Worm (Caenorhabditis elegans) whole organism, L4 larva: ENCODE measurements around the gene calu-1.
A peak's percentile ranks its signal among the peaks of the same experiment; 100 is the strongest.

Source experiments
- F10B5.3 ChIP-seq: sonication (generic microtip); optimal IDR thresholded peaks from 2 replicates; lab custom pipeline; 2016; ENCODE audit warnings: mild to moderate bottlenecking, missing genetic modification characterization, missing compliant biosample characterization
- F26F4.8 ChIP-seq: fragments of 200-800 bp; sonication (Bioruptor generic); conservative IDR thresholded peaks from 2 replicates; pipeline ENCODE4 v1.3.6; 2022; ENCODE audit warnings: missing genetic modification characterization, missing compliant biosample characterization
- Y105C5A.15 ChIP-seq: fragments of 200-800 bp; sonication (Bioruptor generic); IDR thresholded peaks from 2 replicates; pipeline ENCODE4 v1.3.6; 2022; ENCODE audit warnings: missing genetic modification characterization, missing compliant biosample characterization
- Y48G9A.11 ChIP-seq: fragments of 200-800 bp; sonication (Bioruptor generic); IDR thresholded peaks from 2 replicates; pipeline ENCODE4 v1.3.6; 2022; ENCODE audit warnings: missing genetic modification reagents, missing genetic modification characterization, missing compliant biosample characterization
- Y75B8A.6 ChIP-seq: fragments of 200-800 bp; sonication (Bioruptor generic); IDR thresholded peaks from 2 replicates; pipeline ENCODE4 v1.3.6; 2022; ENCODE audit warnings: missing genetic modification reagents, missing genetic modification characterization, missing compliant biosample characterization
- aha-1 ChIP-seq: fragments of 150-350 bp; peaks from one replicate; lab custom pipeline; 2014; ENCODE audit warnings: missing biosample characterization, missing genetic modification characterization
- ceh-20 ChIP-seq: fragments of 200-800 bp; sonication (Bioruptor generic); IDR thresholded peaks from 2 replicates; pipeline ENCODE4 v1.3.6; 2022; ENCODE audit warnings: missing genetic modification reagents, missing genetic modification characterization, missing compliant biosample characterization
- ceh-32 ChIP-seq: sonication (generic microtip); optimal IDR thresholded peaks from 2 replicates; lab custom pipeline; 2016; ENCODE audit warnings: mild to moderate bottlenecking, missing genetic modification characterization, missing compliant biosample characterization; ENCODE audit not compliant: poor library complexity
- cey-2 ChIP-seq: sonication (generic microtip); optimal IDR thresholded peaks from 3 replicates; lab custom pipeline; 2017; ENCODE audit warnings: missing genetic modification characterization, mild to moderate bottlenecking, missing compliant biosample characterization, antibody characterized with exemption, borderline replicate concordance; ENCODE audit not compliant: insufficient read depth
- daf-16 ChIP-seq, 3 experiments: sonication (generic microtip); optimal IDR thresholded peaks; 2 replicates each; lab custom pipeline; 2016 to 2017; ENCODE audit warnings: missing genetic modification characterization in 3 of 3, missing genetic modification reagents in 3 of 3, mild to moderate bottlenecking in 2 of 3, missing compliant biosample characterization in 2 of 3, missing biosample characterization in 1 of 3, moderate library complexity in 1 of 3
- dmd-6 ChIP-seq: fragments of 200-800 bp; sonication (Bioruptor generic); IDR thresholded peaks from 2 replicates; pipeline ENCODE4 v1.3.6; 2022; ENCODE audit warnings: missing genetic modification reagents, missing genetic modification characterization, missing compliant biosample characterization
- duxl-1 ChIP-seq: sonication (generic microtip); optimal IDR thresholded peaks from 2 replicates; lab custom pipeline; 2016; ENCODE audit warnings: mild to moderate bottlenecking, missing genetic modification characterization, moderate library complexity, missing compliant biosample characterization; ENCODE audit not compliant: poor library complexity
- jun-1 ChIP-seq: fragments of 150-350 bp; optimal IDR thresholded peaks from 2 replicates; lab custom pipeline; 2014; ENCODE audit warnings: missing biosample characterization, missing genetic modification reagents, missing genetic modification characterization
- lim-7 ChIP-seq: fragments of 200-800 bp; sonication (Bioruptor generic); IDR thresholded peaks from 2 replicates; pipeline ENCODE4 v1.3.6; 2022; ENCODE audit warnings: missing genetic modification characterization, missing compliant biosample characterization
- lin-1 ChIP-seq: fragments of 200-800 bp; sonication (Bioruptor generic); IDR thresholded peaks from 2 replicates; pipeline ENCODE4 v1.3.6; 2022; ENCODE audit warnings: missing genetic modification reagents, missing genetic modification characterization, missing compliant biosample characterization
- lsy-2 ChIP-seq, 2 experiments: fragments of 150-350 bp in 1 of 2; sonication (generic microtip) in 1 of 2; optimal IDR thresholded peaks; 2 replicates each; lab custom pipeline; 2014 to 2017; ENCODE audit warnings: missing biosample characterization in 2 of 2, missing genetic modification characterization in 2 of 2
- mes-2 ChIP-seq: sonication (generic microtip); optimal IDR thresholded peaks from 2 replicates; lab custom pipeline; 2016; ENCODE audit warnings: missing genotype, mild to moderate bottlenecking, missing genetic modification characterization, missing compliant biosample characterization; ENCODE audit not compliant: poor library complexity, severe bottlenecking
- mxl-3 ChIP-seq: fragments of 200-800 bp; sonication (Bioruptor generic); optimal IDR thresholded peaks from 2 replicates; lab custom pipeline; 2018; ENCODE audit warnings: mild to moderate bottlenecking, missing genetic modification characterization, missing compliant biosample characterization
- nhr-11 ChIP-seq: fragments of 150-350 bp; optimal IDR thresholded peaks from 2 replicates; lab custom pipeline; 2014; ENCODE audit warnings: missing biosample characterization, missing genetic modification characterization
- nhr-237 ChIP-seq: sonication (generic microtip); optimal IDR thresholded peaks from 2 replicates; lab custom pipeline; 2017; ENCODE audit warnings: missing biosample characterization, missing genetic modification characterization
- nhr-25 ChIP-seq: sonication (generic microtip); optimal IDR thresholded peaks from 2 replicates; lab custom pipeline; 2017; ENCODE audit warnings: missing genetic modification characterization, mild to moderate bottlenecking, missing compliant biosample characterization, antibody characterized with exemption, moderate library complexity, borderline replicate concordance; ENCODE audit not compliant: insufficient read depth
- nhr-28 ChIP-seq: fragments of 150-350 bp; optimal IDR thresholded peaks from 2 replicates; lab custom pipeline; 2014; ENCODE audit warnings: missing biosample characterization, missing genetic modification characterization
- nhr-48 ChIP-seq: sonication (generic microtip); optimal IDR thresholded peaks from 2 replicates; lab custom pipeline; 2016; ENCODE audit warnings: mild to moderate bottlenecking, missing genetic modification characterization, missing compliant biosample characterization
- pha-4 ChIP-seq, 2 experiments: fragments of 150-350 bp in 1 of 2; fragments of 200-800 bp in 1 of 2; sonication (Bioruptor generic) in 1 of 2; IDR thresholded peaks in 1 of 2; optimal IDR thresholded peaks in 1 of 2; 2 replicates each; pipeline versions ENCODE4 v1.3.6 to Lab custom; 2014 to 2022; ENCODE audit warnings: missing genetic modification characterization in 2 of 2, missing genetic modification reagents in 2 of 2, missing biosample characterization in 1 of 2, missing compliant biosample characterization in 1 of 2
- pqm-1 ChIP-seq: sonication (generic microtip); optimal IDR thresholded peaks from 2 replicates; lab custom pipeline; 2017; ENCODE audit warnings: missing biosample characterization, missing genetic modification characterization
- rbr-2 ChIP-seq: sonication (generic microtip); optimal IDR thresholded peaks from 2 replicates; lab custom pipeline; 2016; ENCODE audit warnings: missing genotype, missing genetic modification characterization, missing compliant biosample characterization
- skn-1 ChIP-seq: fragments of 150-350 bp; optimal IDR thresholded peaks from 2 replicates; lab custom pipeline; 2014; ENCODE audit warnings: missing biosample characterization, missing genetic modification characterization
- spr-1 ChIP-seq: sonication (generic microtip); optimal IDR thresholded peaks from 2 replicates; lab custom pipeline; 2016; ENCODE audit warnings: mild to moderate bottlenecking, missing genetic modification characterization, missing compliant biosample characterization
- spr-3 ChIP-seq: fragments of 200-800 bp; sonication (Bioruptor generic); optimal IDR thresholded peaks from 2 replicates; lab custom pipeline; 2018; ENCODE audit warnings: mild to moderate bottlenecking, missing genetic modification characterization, missing compliant biosample characterization
- unc-39 ChIP-seq: sonication (generic microtip); optimal IDR thresholded peaks from 2 replicates; lab custom pipeline; 2017; ENCODE audit warnings: missing biosample characterization, missing genetic modification characterization
- vab-7 ChIP-seq: fragments of 200-800 bp; sonication (Bioruptor generic); IDR thresholded peaks from 2 replicates; pipeline ENCODE4 v1.3.6; 2022; ENCODE audit warnings: missing genetic modification reagents, missing genetic modification characterization, missing compliant biosample characterization
- zip-2 ChIP-seq: fragments of 150-350 bp; optimal IDR thresholded peaks from 2 replicates; lab custom pipeline; 2014; ENCODE audit warnings: missing biosample characterization, missing genetic modification characterization

Gene calu-1

ce11 chrX:5015775-5016174, 45.1 kb upstream of the calu-1 start, which contains the start of gene ZC449.8:
TSS of gene ZC449.8 (plus strand) at chrX:5016075.
- TF ChIP-seq lim-7 (GFP tag; lab: Robert Waterston, UW) (no peak), mes-2 (no peak), daf-16 (GFP tag; optimal IDR thresholded peaks at IDR 0.05; lab: Kevin White, UChicago) (no peak), daf-16 (tag; optimal IDR thresholded peaks at IDR 0.05; lab: Kevin White, UChicago) (no peak), duxl-1 (tag; lab: Kevin White, UChicago) (no peak), nhr-11 (tag; lab: Kevin White, UChicago) (no peak), F10B5.3 (tag; lab: Kevin White, UChicago) (no peak), mxl-3 (GFP tag; lab: Kevin White, UChicago) (no peak), vab-7 (GFP tag; lab: Robert Waterston, UW) (no peak), nhr-48 (tag; lab: Kevin White, UChicago) (no peak)

ce11 chrX:5013826-5014225, 43.1 kb upstream of the calu-1 start, which contains the start of gene ZC449.7:
TSS of gene ZC449.7 (plus strand) at chrX:5014074.
- TF ChIP-seq jun-1 (tag; lab: Kevin White, UChicago) (no peak), spr-1 (tag; lab: Kevin White, UChicago) (no peak), nhr-28 (tag; lab: Kevin White, UChicago) (peak; percentile 19), F26F4.8 (no peak), pqm-1 (tag; lab: Kevin White, UChicago) (peak; percentile 24), Y105C5A.15 (GFP tag; lab: Robert Waterston, UW) (no peak), aha-1 (peak; percentile 59), dmd-6 (peak; percentile 30; the same call in 1 of the 2 replicates), cey-2 (tag; lab: Kevin White, UChicago) (no peak), nhr-237 (tag; lab: Kevin White, UChicago) (no peak), Y48G9A.11 (no peak), nhr-25 (no peak), lin-1 (GFP tag; lab: Robert Waterston, UW) (no peak), ceh-20 (GFP tag; lab: Robert Waterston, UW) (no peak), unc-39 (tag; lab: Kevin White, UChicago) (no peak), daf-16 (GFP tag; optimal IDR thresholded peaks at IDR 0.05; lab: Kevin White, UChicago) (no peak), daf-16 (tag; optimal IDR thresholded peaks at IDR 0.05; lab: Kevin White, UChicago) (peak; percentile 54), Y75B8A.6 (GFP tag; lab: Robert Waterston, UW) (no peak), nhr-48 (tag; lab: Kevin White, UChicago) (no peak)

- TF ChIP-seq dmd-6 = peak; percentile 17; the same call in 1 of the 2 replicates
- TF ChIP-seq ceh-32 (tag; lab: Kevin White, UChicago) = no peak
Observed at ce11 chrX:5009000-5009399, 38.3 kb upstream of the calu-1 start, which contains the start of gene hsd-3. TSS of gene hsd-3 (plus strand) at chrX:5009300.

- no peak for TF ChIP-seq rbr-2 (tag; lab: Kevin White, UChicago)
- no peak for TF ChIP-seq skn-1
- TF ChIP-seq pqm-1 (tag; lab: Kevin White, UChicago) = peak; percentile 54
- TF ChIP-seq zip-2 (tag; lab: Kevin White, UChicago) = no peak
- no peak for TF ChIP-seq pha-4 (GFP tag; IDR thresholded peaks at IDR 0.05; lab: Robert Waterston, UW)
- no peak for TF ChIP-seq pha-4 (tag; optimal IDR thresholded peaks at IDR 0.05; lab: Kevin White, UChicago)
- TF ChIP-seq lsy-2 (tag; optimal IDR thresholded peaks at IDR 0.05; lab: Kevin White, UChicago) = no peak
- TF ChIP-seq spr-3 (GFP tag; lab: Kevin White, UChicago) = no peak
- TF ChIP-seq Y105C5A.15 (GFP tag; lab: Robert Waterston, UW) = no peak
- no peak for TF ChIP-seq daf-16 (GFP tag; optimal IDR thresholded peaks at IDR 0.05; lab: Kevin White, UChicago)
- peak; percentile 42 for TF ChIP-seq daf-16 (tag; optimal IDR thresholded peaks at IDR 0.05; lab: Kevin White, UChicago)
- no peak for TF ChIP-seq jun-1 (tag; lab: Kevin White, UChicago)
- peak; percentile 32 for TF ChIP-seq nhr-28 (tag; lab: Kevin White, UChicago)
Observed at ce11 chrX:5006972-5007371, 36.3 kb upstream of the calu-1 start.
